Fruit fly (Drosophila melanogaster) whole organism, adult: ENCODE results near the gene CG3655.

ENCODE experiments used
- CG11617 ChIP-seq: fragments of 200-800 bp; sonication (Bioruptor generic); optimal IDR thresholded peaks from 2 replicates; lab custom pipeline; 2017; ENCODE audit warnings: mild to moderate bottlenecking, missing biosample characterization, missing genetic modification reagents, missing genetic modification characterization
- CG12768 ChIP-seq: fragments of 200-800 bp; sonication (Bioruptor generic); optimal IDR thresholded peaks from 2 replicates; lab custom pipeline; 2017; ENCODE audit warnings: missing biosample characterization, missing genetic modification characterization, mild to moderate bottlenecking, moderate library complexity, missing genetic modification reagents
- CG14711 ChIP-seq: fragments of 200-800 bp; sonication (Bioruptor generic); optimal IDR thresholded peaks from 2 replicates; lab custom pipeline; 2018; ENCODE audit warnings: missing biosample characterization, mild to moderate bottlenecking, missing genetic modification characterization, moderate library complexity
- CG1620 ChIP-seq: fragments of 200-800 bp; sonication (Bioruptor generic); optimal IDR thresholded peaks from 2 replicates; lab custom pipeline; 2016; ENCODE audit warnings: missing biosample characterization, missing genetic modification characterization
- CG33017 ChIP-seq: fragments of 200-800 bp; sonication (Bioruptor generic); optimal IDR thresholded peaks from 2 replicates; lab custom pipeline; 2018; ENCODE audit warnings: missing biosample characterization, mild to moderate bottlenecking, missing genetic modification characterization, moderate library complexity
- CG5204 ChIP-seq: fragments of 200-800 bp; sonication (Bioruptor generic); optimal IDR thresholded peaks from 2 replicates; lab custom pipeline; 2016; ENCODE audit warnings: missing biosample characterization, missing genetic modification characterization
- CG7045 ChIP-seq: fragments of 200-800 bp; sonication (Bioruptor generic); optimal IDR thresholded peaks from 2 replicates; lab custom pipeline; 2017; ENCODE audit warnings: missing biosample characterization, mild to moderate bottlenecking, missing genetic modification characterization
- CG7101 ChIP-seq: fragments of 200-800 bp; sonication (Bioruptor generic); optimal IDR thresholded peaks from 2 replicates; lab custom pipeline; 2018; ENCODE audit warnings: missing biosample characterization, mild to moderate bottlenecking, missing genetic modification characterization, moderate library complexity
- Clk ChIP-seq: fragments of 200-800 bp; sonication (Bioruptor generic); optimal IDR thresholded peaks from 2 replicates; lab custom pipeline; 2017; ENCODE audit warnings: missing biosample characterization, missing genetic modification characterization
- Crg-1 ChIP-seq: fragments of 200-800 bp; sonication (Bioruptor generic); optimal IDR thresholded peaks from 2 replicates; lab custom pipeline; 2016; ENCODE audit warnings: missing biosample characterization, missing genetic modification characterization
- Hr96 ChIP-seq: fragments of 200-800 bp; sonication (Bioruptor generic); optimal IDR thresholded peaks from 2 replicates; lab custom pipeline; 2016; ENCODE audit warnings: missing biosample characterization, missing genetic modification characterization
- Mnt ChIP-seq: fragments of 200-800 bp; sonication (Bioruptor generic); optimal IDR thresholded peaks from 2 replicates; lab custom pipeline; 2016; ENCODE audit warnings: missing biosample characterization, mild to moderate bottlenecking, missing genetic modification characterization
- bab1 ChIP-seq: fragments of 200-800 bp; sonication (Bioruptor generic); optimal IDR thresholded peaks from 3 replicates; lab custom pipeline; 2019; ENCODE audit warnings: missing biosample characterization, mild to moderate bottlenecking, missing genetic modification characterization, moderate library complexity
- cic ChIP-seq: fragments of 200-800 bp; sonication (Bioruptor generic); optimal IDR thresholded peaks from 2 replicates; lab custom pipeline; 2017; ENCODE audit warnings: missing biosample characterization, mild to moderate bottlenecking, missing genetic modification characterization, moderate library complexity
- cnc ChIP-seq, 2 experiments: fragments of >200 bp; optimal IDR thresholded peaks; 2 replicates each; lab custom pipeline; 2017
- kay ChIP-seq: fragments of 200-800 bp; sonication (Bioruptor generic); peaks from one replicate; lab custom pipeline; 2016; ENCODE audit warnings: missing biosample characterization, missing genetic modification characterization, borderline replicate concordance
- ovo ChIP-seq: fragments of 200-800 bp; sonication (Bioruptor generic); optimal IDR thresholded peaks from 2 replicates; lab custom pipeline; 2016; ENCODE audit warnings: missing biosample characterization, missing genetic modification characterization
- pad ChIP-seq: fragments of 200-800 bp; sonication (Bioruptor generic); optimal IDR thresholded peaks from 3 replicates; lab custom pipeline; 2017; ENCODE audit warnings: missing biosample characterization, missing genetic modification characterization, mild to moderate bottlenecking, moderate library complexity, missing genetic modification reagents
- tj ChIP-seq: fragments of 200-800 bp; sonication (Bioruptor generic); optimal IDR thresholded peaks from 3 replicates; lab custom pipeline; 2017; ENCODE audit warnings: missing biosample characterization, mild to moderate bottlenecking, missing genetic modification characterization, moderate library complexity
- toe ChIP-seq: fragments of 200-800 bp; sonication (Bioruptor generic); optimal IDR thresholded peaks from 2 replicates; lab custom pipeline; 2016; ENCODE audit warnings: missing biosample characterization, missing genetic modification characterization

Gene CG3655

DNA sequence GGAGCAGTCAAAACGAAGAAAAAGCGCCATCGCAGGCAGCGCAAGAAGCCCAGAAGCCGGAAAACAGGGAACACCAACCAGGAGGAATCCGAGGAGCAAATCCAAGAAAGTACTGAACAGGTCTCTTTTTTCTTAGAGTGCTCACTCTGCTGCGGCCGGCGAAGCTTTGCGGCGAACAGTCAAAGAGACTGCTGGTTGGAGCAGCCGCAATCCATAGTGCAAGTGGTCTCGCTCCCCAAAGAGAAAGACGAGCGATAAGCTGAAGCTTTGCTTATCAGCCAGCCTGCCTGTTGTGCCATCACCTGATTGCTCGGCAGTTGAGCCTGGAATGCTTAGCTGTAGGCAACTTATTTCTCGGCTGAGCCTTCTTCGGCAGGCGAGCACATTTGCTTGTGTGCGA lies 103.5 kb downstream of the CG3655 start, which contains the start of gene CG14630:
Gene CG14630 (plus strand): TSS at position 301 of the 400 bp plus-strand sequence.
- peak; percentile 53 for TF ChIP-seq CG12768 (GFP tag; lab: Kevin White, UChicago)
- TF ChIP-seq pad (GFP tag; lab: Kevin White, UChicago), result peak; percentile 12
- TF ChIP-seq CG1620 (GFP tag; lab: Kevin White, UChicago), result peak; percentile 13
- TF ChIP-seq Hr96, result peak; percentile 37
- TF ChIP-seq Mnt (GFP tag; lab: Kevin White, UChicago), result no peak

DNA sequence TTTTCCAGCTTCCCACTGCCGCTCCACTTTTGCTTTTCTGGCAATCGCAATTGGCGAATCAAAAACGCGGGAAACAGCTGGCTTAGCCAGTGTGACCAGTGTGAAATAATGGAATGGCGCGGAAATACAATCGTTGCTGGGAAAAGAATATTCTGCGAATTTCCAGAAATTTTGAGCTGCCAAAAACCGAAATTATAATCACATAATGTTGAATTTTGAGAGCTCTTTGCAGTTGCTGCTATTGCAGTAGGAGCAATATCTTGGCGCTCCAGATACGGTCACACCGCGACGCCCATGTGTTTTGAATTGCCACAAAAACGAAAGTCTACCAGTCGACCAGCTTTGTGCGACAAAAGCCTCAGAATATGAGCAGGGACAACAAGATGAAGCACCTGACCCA lies 104.2 kb downstream of the CG3655 start, which contains the start of the genes Cdc45 and Rpp21:
Gene Cdc45 (minus strand): TSS at position 79 of the 400 bp plus-strand sequence.
Gene Rpp21 (plus strand): TSS at position 281 of the 400 bp plus-strand sequence.
- TF ChIP-seq CG33017, result no peak
- peak; percentile 21 for TF ChIP-seq CG14711
- TF ChIP-seq Mnt (GFP tag; lab: Kevin White, UChicago), result peak; percentile 59
- TF ChIP-seq Clk (GFP tag; lab: Kevin White, UChicago), result no peak
- TF ChIP-seq pad (GFP tag; lab: Kevin White, UChicago), result no peak
- TF ChIP-seq cnc (optimal IDR thresholded peaks at IDR 0.05; lab: Kevin White, UChicago), result no peak
- no peak for TF ChIP-seq kay
- TF ChIP-seq bab1 (GFP tag; lab: Kevin White, UChicago), result peak; percentile 35
- no peak for TF ChIP-seq cic (GFP tag; lab: Kevin White, UChicago)
- no peak for TF ChIP-seq CG1620 (GFP tag; lab: Kevin White, UChicago)
- TF ChIP-seq toe (GFP tag; lab: Kevin White, UChicago), result no peak
- TF ChIP-seq CG7045 (GFP tag; lab: Kevin White, UChicago), result no peak
- no peak for TF ChIP-seq CG11617 (GFP tag; lab: Kevin White, UChicago)
- no peak for TF ChIP-seq CG12768 (GFP tag; lab: Kevin White, UChicago)
- no peak for TF ChIP-seq Crg-1 (GFP tag; lab: Kevin White, UChicago)
- TF ChIP-seq Hr96, result no peak
- TF ChIP-seq ovo (GFP tag; lab: Kevin White, UChicago), result no peak
- TF ChIP-seq CG7101, result no peak
- peak; percentile 36 for TF ChIP-seq tj (GFP tag; lab: Kevin White, UChicago)
- no peak for TF ChIP-seq CG5204

- TF ChIP-seq bab1 (GFP tag; lab: Kevin White, UChicago), result peak; percentile 60
- TF ChIP-seq toe (GFP tag; lab: Kevin White, UChicago), result no peak
- TF ChIP-seq Clk (GFP tag; lab: Kevin White, UChicago), result no peak
- peak; percentile 84 for TF ChIP-seq ovo (GFP tag; lab: Kevin White, UChicago)
- peak; percentile 27 for TF ChIP-seq Mnt (GFP tag; lab: Kevin White, UChicago)
- no peak for TF ChIP-seq CG5204
- TF ChIP-seq cic (GFP tag; lab: Kevin White, UChicago), result no peak
- TF ChIP-seq CG33017, result no peak
- no peak for TF ChIP-seq kay
- TF ChIP-seq CG12768 (GFP tag; lab: Kevin White, UChicago), result no peak
- TF ChIP-seq Crg-1 (GFP tag; lab: Kevin White, UChicago), result no peak
- TF ChIP-seq tj (GFP tag; lab: Kevin White, UChicago), result peak; percentile 84
- TF ChIP-seq CG1620 (GFP tag; lab: Kevin White, UChicago), result peak; percentile 13
- peak; percentile 30 for TF ChIP-seq CG14711
- peak; percentile 15 for TF ChIP-seq CG11617 (GFP tag; lab: Kevin White, UChicago)
- peak; percentile 19 for TF ChIP-seq pad (GFP tag; lab: Kevin White, UChicago)
- TF ChIP-seq CG7045 (GFP tag; lab: Kevin White, UChicago), result no peak
- TF ChIP-seq cnc (optimal IDR thresholded peaks at IDR 0.05; lab: Kevin White, UChicago), result no peak
- TF ChIP-seq CG7101, result peak; percentile 3
- no peak for TF ChIP-seq Hr96
These were observed 108.2 kb downstream of the CG3655 start, which contains the start of the genes CG32814, CG11638 and CG3021 for dm6 chrX:1026511-1026910. CG32814 (minus strand) TSS chrX:1026700. CG11638 (minus strand) TSS chrX:1026703. CG3021 (plus strand) TSS chrX:1026791.
